Worm (Caenorhabditis elegans) whole organism, young adult: Measurements from ENCODE around the gene F21D5.9.

Experiments
- B0035.1 ChIP-seq: sonication (generic microtip); optimal IDR thresholded peaks from 2 replicates; lab custom pipeline; 2016; ENCODE audit warnings: missing genetic modification characterization, mild to moderate bottlenecking, missing compliant biosample characterization, missing genotype, missing genetic modification reagents
- B0261.1 ChIP-seq: sonication (generic microtip); optimal IDR thresholded peaks from 2 replicates; lab custom pipeline; 2016; ENCODE audit warnings: mild to moderate bottlenecking, missing genetic modification characterization, moderate library complexity, missing compliant biosample characterization
- B0336.3 ChIP-seq: fragments of 200-800 bp; sonication (Bioruptor generic); IDR thresholded peaks from 2 replicates; pipeline ENCODE4 v1.3.6; 2022; ENCODE audit warnings: missing genetic modification characterization, missing compliant biosample characterization
- C06A6.2 ChIP-seq: fragments of 200-800 bp; sonication (Bioruptor generic); conservative IDR thresholded peaks from 2 replicates; pipeline ENCODE4 v1.3.6; 2022; ENCODE audit warnings: missing genetic modification characterization, missing compliant biosample characterization
- F23B12.7 ChIP-seq: sonication (generic microtip); optimal IDR thresholded peaks from 2 replicates; lab custom pipeline; 2017; ENCODE audit warnings: missing genetic modification characterization, mild to moderate bottlenecking, missing compliant biosample characterization, antibody characterized with exemption, moderate library complexity; ENCODE audit not compliant: insufficient read depth
- F39B2.1 ChIP-seq: fragments of 200-800 bp; sonication (Bioruptor generic); IDR thresholded peaks from 2 replicates; pipeline ENCODE4 v1.3.6; 2022; ENCODE audit warnings: missing genetic modification reagents, missing genetic modification characterization, missing compliant biosample characterization
- F52B5.7 ChIP-seq: sonication (generic microtip); optimal IDR thresholded peaks from 2 replicates; lab custom pipeline; 2016; ENCODE audit warnings: mild to moderate bottlenecking, missing genetic modification characterization, missing compliant biosample characterization
- Y79H2A.3 ChIP-seq: fragments of 200-800 bp; sonication (Bioruptor generic); conservative IDR thresholded peaks from 2 replicates; pipeline ENCODE4 v1.3.6; 2022; ENCODE audit warnings: missing genetic modification reagents, missing genetic modification characterization, missing compliant biosample characterization
- Y95B8A.8 ChIP-seq: fragments of 200-800 bp; sonication (Bioruptor generic); IDR thresholded peaks from 2 replicates; pipeline ENCODE4 v1.3.6; 2022; ENCODE audit warnings: missing genetic modification reagents, missing genetic modification characterization, missing compliant biosample characterization
- ama-1 ChIP-seq, 3 experiments: fragments of 150-350 bp in 1 of 3; sonication (generic microtip) in 2 of 3; optimal IDR thresholded peaks; 2 replicates each; lab custom pipeline; 2014 to 2018; ENCODE audit warnings: missing biosample characterization in 2 of 3, missing genetic modification characterization in 2 of 3, missing genetic modification reagents in 2 of 3
- aptf-2 ChIP-seq: fragments of 200-800 bp; sonication (Bioruptor generic); conservative IDR thresholded peaks from 2 replicates; pipeline ENCODE4 v1.3.6; 2022; ENCODE audit warnings: missing genetic modification reagents, missing genetic modification characterization, missing compliant biosample characterization
- athp-1 ChIP-seq: sonication (generic microtip); optimal IDR thresholded peaks from 2 replicates; lab custom pipeline; 2017; ENCODE audit warnings: mild to moderate bottlenecking, missing genetic modification characterization, missing compliant biosample characterization
- attf-5 ChIP-seq: fragments of 200-800 bp; sonication (Bioruptor generic); optimal IDR thresholded peaks from 2 replicates; lab custom pipeline; 2018; ENCODE audit warnings: mild to moderate bottlenecking, missing genetic modification characterization, missing compliant biosample characterization
- cebp-1 ChIP-seq, 2 experiments: fragments of 200-800 bp in 1 of 2; sonication (Bioruptor generic) in 1 of 2; sonication (generic microtip) in 1 of 2; IDR thresholded peaks in 1 of 2; optimal IDR thresholded peaks in 1 of 2; 2 replicates each; pipeline versions ENCODE4 v1.3.6 to Lab custom; 2017 to 2022; ENCODE audit warnings: missing compliant biosample characterization in 2 of 2, missing genetic modification characterization in 2 of 2, mild to moderate bottlenecking in 1 of 2, missing genetic modification reagents in 1 of 2, moderate library complexity in 1 of 2
- cebp-2 ChIP-seq: fragments of 200-800 bp; sonication (Bioruptor generic); IDR thresholded peaks from 2 replicates; pipeline ENCODE4 v1.3.6; 2022; ENCODE audit warnings: missing genetic modification characterization, missing compliant biosample characterization
- ceh-40 ChIP-seq: fragments of 200-800 bp; sonication (Bioruptor generic); IDR thresholded peaks from 2 replicates; pipeline ENCODE4 v1.3.6; 2022; ENCODE audit warnings: missing genetic modification characterization, missing compliant biosample characterization
- ceh-58 ChIP-seq: fragments of 200-800 bp; sonication (Bioruptor generic); IDR thresholded peaks from 2 replicates; pipeline ENCODE4 v1.3.6; 2022; ENCODE audit warnings: missing genetic modification characterization, missing compliant biosample characterization
- dox-1 ChIP-seq: fragments of 200-800 bp; sonication (Bioruptor generic); IDR thresholded peaks from 2 replicates; pipeline ENCODE4 v1.3.6; 2022; ENCODE audit warnings: missing genetic modification reagents, missing genetic modification characterization, missing compliant biosample characterization
- dpff-1 ChIP-seq: sonication (generic microtip); optimal IDR thresholded peaks from 2 replicates; lab custom pipeline; 2017; ENCODE audit warnings: mild to moderate bottlenecking, missing genetic modification characterization, missing compliant biosample characterization
- dpl-1 ChIP-seq: fragments of 150-350 bp; optimal IDR thresholded peaks from 2 replicates; lab custom pipeline; 2014; ENCODE audit warnings: missing biosample characterization, missing genetic modification reagents, missing genetic modification characterization
- egl-44 ChIP-seq: fragments of 200-800 bp; sonication (Bioruptor generic); IDR thresholded peaks from 2 replicates; pipeline ENCODE4 v1.3.6; 2022; ENCODE audit warnings: missing genetic modification reagents, missing genetic modification characterization, missing compliant biosample characterization
- ekl-4 ChIP-seq: fragments of 200-800 bp; sonication (Bioruptor generic); IDR thresholded peaks from 2 replicates; pipeline ENCODE4 v1.3.6; 2022; ENCODE audit warnings: missing genetic modification reagents, missing genetic modification characterization, missing compliant biosample characterization
- fkh-3 ChIP-seq: sonication (generic microtip); optimal IDR thresholded peaks from 2 replicates; lab custom pipeline; 2016; ENCODE audit warnings: mild to moderate bottlenecking, missing genetic modification characterization, missing compliant biosample characterization
- him-1 ChIP-seq: sonication (generic microtip); optimal IDR thresholded peaks from 2 replicates; lab custom pipeline; 2016; ENCODE audit warnings: missing genotype, missing genetic modification reagents, missing genetic modification characterization, missing compliant biosample characterization
- hrde-1 ChIP-seq: sonication (generic microtip); optimal IDR thresholded peaks from 2 replicates; lab custom pipeline; 2016; ENCODE audit warnings: missing genetic modification characterization, mild to moderate bottlenecking, missing compliant biosample characterization, moderate library complexity, missing genotype, missing genetic modification reagents, borderline replicate concordance
- hsf-1 ChIP-seq: fragments of 200-800 bp; sonication (Bioruptor generic); IDR thresholded peaks from 2 replicates; pipeline ENCODE4 v1.3.6; 2022; ENCODE audit warnings: missing genetic modification reagents, missing genetic modification characterization, missing compliant biosample characterization
- lag-1 ChIP-seq: fragments of 200-800 bp; sonication (Bioruptor generic); IDR thresholded peaks from 2 replicates; pipeline ENCODE4 v1.3.6; 2022; ENCODE audit warnings: missing genetic modification reagents, missing genetic modification characterization, missing compliant biosample characterization
- let-607 ChIP-seq, 2 experiments: fragments of 200-800 bp in 1 of 2; sonication (Bioruptor generic) in 1 of 2; sonication (generic microtip) in 1 of 2; optimal IDR thresholded peaks; 2 replicates each; lab custom pipeline; 2016 to 2018; ENCODE audit warnings: mild to moderate bottlenecking in 2 of 2, missing compliant biosample characterization in 2 of 2, missing genetic modification characterization in 2 of 2, moderate library complexity in 2 of 2, missing genotype in 1 of 2
- lin-26 ChIP-seq: fragments of 200-800 bp; sonication (Bioruptor generic); IDR thresholded peaks from 2 replicates; pipeline ENCODE4 v1.3.6; 2022; ENCODE audit warnings: missing genetic modification reagents, missing genetic modification characterization, missing compliant biosample characterization
- lin-54 ChIP-seq: fragments of 200-800 bp; sonication (Bioruptor generic); optimal IDR thresholded peaks from 2 replicates; lab custom pipeline; 2018; ENCODE audit warnings: mild to moderate bottlenecking, missing genetic modification characterization, missing compliant biosample characterization
- lsl-1 ChIP-seq: fragments of 200-800 bp; sonication (Bioruptor generic); optimal IDR thresholded peaks from 2 replicates; lab custom pipeline; 2018; ENCODE audit warnings: mild to moderate bottlenecking, missing genetic modification characterization, moderate library complexity, missing compliant biosample characterization
- madf-10 ChIP-seq: sonication (generic microtip); optimal IDR thresholded peaks from 2 replicates; lab custom pipeline; 2016; ENCODE audit warnings: mild to moderate bottlenecking, missing genetic modification characterization, missing compliant biosample characterization
- madf-6 ChIP-seq: fragments of 200-800 bp; sonication (Bioruptor generic); IDR thresholded peaks from 2 replicates; pipeline ENCODE4 v1.3.6; 2022; ENCODE audit warnings: missing genetic modification reagents, missing genetic modification characterization, missing compliant biosample characterization
- nfyb-1 ChIP-seq: fragments of 200-800 bp; sonication (Bioruptor generic); IDR thresholded peaks from 2 replicates; pipeline ENCODE4 v1.3.6; 2022; ENCODE audit warnings: missing genetic modification reagents, missing genetic modification characterization, missing compliant biosample characterization
- nhr-179 ChIP-seq: sonication (generic microtip); optimal IDR thresholded peaks from 2 replicates; lab custom pipeline; 2016; ENCODE audit warnings: mild to moderate bottlenecking, missing genetic modification characterization, missing compliant biosample characterization
- rec-8 ChIP-seq, 2 experiments: sonication (generic microtip); optimal IDR thresholded peaks; 2 replicates each; lab custom pipeline; 2016; ENCODE audit warnings: mild to moderate bottlenecking in 2 of 2, missing genetic modification characterization in 2 of 2, missing genetic modification reagents in 2 of 2, missing genotype in 2 of 2, missing biosample characterization in 1 of 2, missing compliant biosample characterization in 1 of 2, moderate library complexity in 1 of 2
- snpc-1.3 ChIP-seq: sonication (generic microtip); optimal IDR thresholded peaks from 2 replicates; lab custom pipeline; 2017; ENCODE audit warnings: missing genetic modification characterization, mild to moderate bottlenecking, missing compliant biosample characterization, antibody characterized with exemption, moderate library complexity, missing genotype, missing genetic modification reagents; ENCODE audit not compliant: insufficient read depth
- tbp1 ChIP-seq: fragments of 200-800 bp; sonication (Bioruptor generic); optimal IDR thresholded peaks from 2 replicates; lab custom pipeline; 2018; ENCODE audit warnings: mild to moderate bottlenecking, missing genetic modification characterization, missing compliant biosample characterization
- tlf-1 ChIP-seq: fragments of 200-800 bp; sonication (Bioruptor generic); optimal IDR thresholded peaks from 2 replicates; lab custom pipeline; 2018; ENCODE audit warnings: mild to moderate bottlenecking, missing genetic modification characterization, missing compliant biosample characterization
- unc-62 ChIP-seq: fragments of 150-350 bp; optimal IDR thresholded peaks from 2 replicates; lab custom pipeline; 2014; ENCODE audit warnings: missing biosample characterization, missing genetic modification reagents, missing genetic modification characterization
- xnd-1 ChIP-seq: sonication (generic microtip); optimal IDR thresholded peaks from 2 replicates; lab custom pipeline; 2016; ENCODE audit warnings: missing genotype, missing genetic modification reagents, missing genetic modification characterization, missing compliant biosample characterization
- zim-3 ChIP-seq: sonication (generic microtip); optimal IDR thresholded peaks from 2 replicates; lab custom pipeline; 2017; ENCODE audit warnings: mild to moderate bottlenecking, missing genetic modification characterization, moderate library complexity, missing compliant biosample characterization
- ztf-18 ChIP-seq: sonication (generic microtip); optimal IDR thresholded peaks from 2 replicates; lab custom pipeline; 2016; ENCODE audit warnings: missing genotype, mild to moderate bottlenecking, missing genetic modification characterization, missing compliant biosample characterization
- ztf-25 ChIP-seq: fragments of 200-800 bp; sonication (Bioruptor generic); IDR thresholded peaks from 2 replicates; pipeline ENCODE4 v1.3.6; 2022; ENCODE audit warnings: missing genetic modification reagents, missing genetic modification characterization, missing compliant biosample characterization
- ztf-28 ChIP-seq: fragments of 200-800 bp; sonication (Bioruptor generic); IDR thresholded peaks from 2 replicates; pipeline ENCODE4 v1.3.6; 2022; ENCODE audit warnings: missing genetic modification reagents, missing genetic modification characterization, missing compliant biosample characterization

The F21D5.9 gene

ce11 chrIV:8748967-8749366 lies 25.1 kb downstream of the F21D5.9 start:
- TF ChIP-seq nhr-179 (tag; lab: Kevin White, UChicago) (no peak), nfyb-1 (GFP tag; lab: Robert Waterston, UW) (0 out of 2 replicates have a peak, but pooled peaks have one; percentile 36)

DNA sequence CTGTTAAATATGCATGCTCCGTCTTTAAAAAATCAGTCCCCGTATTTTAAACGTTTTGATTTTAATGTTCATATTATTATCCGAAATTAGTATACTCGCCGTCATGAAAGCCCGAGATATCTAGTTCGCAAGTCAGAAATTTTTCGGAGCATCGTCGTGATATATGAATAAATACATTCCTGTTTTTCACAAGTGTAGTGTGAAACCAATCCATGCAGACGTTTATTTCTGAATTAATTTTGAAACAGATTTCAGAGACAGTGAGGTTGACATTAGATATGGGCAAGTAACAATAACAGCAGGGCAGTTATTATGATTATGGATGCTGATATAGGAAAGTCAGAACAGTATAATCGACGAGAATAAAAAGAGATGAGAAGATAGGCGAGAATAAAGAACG lies 28.7 kb downstream of the F21D5.9 start:
- TF ChIP-seq F52B5.7 (tag; lab: Kevin White, UChicago) (no peak), B0261.1 (no peak), madf-10 (no peak), rec-8 (tag; optimal IDR thresholded peaks at IDR 0.05; lab: Kevin White, UChicago) (no peak), ceh-40 (GFP tag; lab: Robert Waterston, UW) (no peak), athp-1 (tag; lab: Kevin White, UChicago) (peak; percentile 28), hrde-1 (tag; lab: Kevin White, UChicago) (no peak), F23B12.7 (no peak), ceh-58 (GFP tag; lab: Robert Waterston, UW) (no peak), him-1 (tag; lab: Kevin White, UChicago) (no peak), Y79H2A.3 (GFP tag; lab: Robert Waterston, UW) (no peak), B0336.3 (GFP tag; lab: Robert Waterston, UW) (peak; percentile 69), cebp-2 (GFP tag; lab: Robert Waterston, UW) (no peak), aptf-2 (GFP tag; lab: Robert Waterston, UW) (no peak), snpc-1.3 (tag; lab: Kevin White, UChicago) (no peak), hsf-1 (0 out of 2 replicates have a peak, but pooled peaks have one; percentile 26), zim-3 (tag; lab: Kevin White, UChicago) (no peak), tbp1 (GFP tag; lab: Kevin White, UChicago) (peak; percentile 24), dpl-1 (no peak), ztf-28 (GFP tag; lab: Robert Waterston, UW) (no peak), madf-6 (GFP tag; lab: Robert Waterston, UW) (peak; percentile 57; the same call in 1 of the 2 replicates), ztf-18 (tag; lab: Kevin White, UChicago) (peak; percentile 11), lin-26 (no peak), lin-54 (GFP tag; lab: Kevin White, UChicago) (peak; percentile 44), ama-1 (optimal IDR thresholded peaks at IDR 0.05; lab: Kevin White, UChicago) (no peak), ama-1 (GFP tag; optimal IDR thresholded peaks at IDR 0.05; lab: Kevin White, UChicago) (peak in 1 of 2 experiments; percentile 45), tlf-1 (GFP tag; lab: Kevin White, UChicago) (no peak), F39B2.1 (GFP tag; lab: Robert Waterston, UW) (no peak), cebp-1 (GFP tag; IDR thresholded peaks at IDR 0.05; lab: Robert Waterston, UW) (no peak), cebp-1 (tag; optimal IDR thresholded peaks at IDR 0.05; lab: Kevin White, UChicago) (no peak), C06A6.2 (no peak), let-607 (tag; optimal IDR thresholded peaks at IDR 0.05; lab: Kevin White, UChicago) (no peak), unc-62 (GFP tag; lab: Kevin White, UChicago) (no peak), lsl-1 (GFP tag; lab: Kevin White, UChicago) (no peak), B0035.1 (tag; lab: Kevin White, UChicago) (no peak), dpff-1 (tag; lab: Kevin White, UChicago) (no peak), lag-1 (GFP tag; lab: Robert Waterston, UW) (no peak), nfyb-1 (GFP tag; lab: Robert Waterston, UW) (no peak), egl-44 (GFP tag; lab: Robert Waterston, UW) (no peak), dox-1 (GFP tag; lab: Robert Waterston, UW) (no peak), ztf-25 (GFP tag; lab: Robert Waterston, UW) (no peak), ekl-4 (peak; percentile 57), fkh-3 (tag; lab: Kevin White, UChicago) (no peak), attf-5 (GFP tag; lab: Kevin White, UChicago) (no peak), xnd-1 (tag; lab: Kevin White, UChicago) (peak; percentile 1), nhr-179 (tag; lab: Kevin White, UChicago) (no peak), Y95B8A.8 (GFP tag; lab: Robert Waterston, UW) (0 out of 2 replicates have a peak, but pooled peaks have one; percentile 8)
